Worm (Caenorhabditis elegans): ENCODE measurements around the gene C06E7.4.
A peak's percentile ranks its signal among the peaks of the same experiment; 100 is the strongest.

C06E7.4 gene

ce11 chrIV:5869354-5869753 is 9.6 kb upstream of the C06E7.4 start:
- TF ChIP-seq alr-1 (tag; optimal IDR thresholded peaks at IDR 0.05) (no peak), ztf-1 (GFP tag; conservative IDR thresholded peaks at IDR 0.05) (no peak), lin-13 (GFP tag; optimal IDR thresholded peaks at IDR 0.05) (no peak), nhr-21 (tag; optimal IDR thresholded peaks at IDR 0.05) (no peak), egl-27 (tag; optimal IDR thresholded peaks at IDR 0.05) (no peak), unc-62 (GFP tag; optimal IDR thresholded peaks at IDR 0.05) (no peak), nhr-10 (tag; optimal IDR thresholded peaks at IDR 0.05) (no peak), lsy-2 (tag; optimal IDR thresholded peaks at IDR 0.05) (no peak)

- TF ChIP-seq nhr-25 (tag; optimal IDR thresholded peaks at IDR 0.05) (no peak), nhr-10 (tag; optimal IDR thresholded peaks at IDR 0.05) (no peak), lsy-2 (tag; optimal IDR thresholded peaks at IDR 0.05) (no peak), nhr-237 (tag; optimal IDR thresholded peaks at IDR 0.05) (no peak), nhr-129 (tag; optimal IDR thresholded peaks at IDR 0.05) (no peak)
Measured at ce11 chrIV:5867189-5867588, 7.4 kb upstream of the C06E7.4 start, which contains the start of gene C06E7.88. Gene C06E7.88, minus strand, starts transcription at chrIV:5867289.

ce11 chrIV:5865818-5866217 is 6.0 kb upstream of the C06E7.4 start, which contains the start of gene spe-27:
Gene spe-27, minus strand, starts transcription at chrIV:5865918.
- TF ChIP-seq ceh-16 (tag; optimal IDR thresholded peaks at IDR 0.05) (no peak), blmp-1 (tag; optimal IDR thresholded peaks at IDR 0.05; ENCODE audit: insufficient read depth) (no peak), C34F6.9 (tag; optimal IDR thresholded peaks at IDR 0.05) (no peak), ztf-11 (tag; optimal IDR thresholded peaks at IDR 0.05) (no peak)

ce11 chrIV:5860762-5861161 is 986 bp upstream of the C06E7.4 start:
- no peak for TF ChIP-seq ztf-4 (tag; optimal IDR thresholded peaks at IDR 0.05)
- no peak for TF ChIP-seq lin-11 (tag; optimal IDR thresholded peaks at IDR 0.05)
- no peak for TF ChIP-seq alr-1 (tag; optimal IDR thresholded peaks at IDR 0.05)
- TF ChIP-seq crh-2 (tag; optimal IDR thresholded peaks at IDR 0.05): no peak
- TF ChIP-seq Y55F3AM.14 (GFP tag; optimal IDR thresholded peaks at IDR 0.05): no peak
- no peak for TF ChIP-seq blmp-1 (tag; optimal IDR thresholded peaks at IDR 0.05; ENCODE audit: insufficient read depth)
- no peak for TF ChIP-seq peb-1 (tag; optimal IDR thresholded peaks at IDR 0.05)
- no peak for TF ChIP-seq gmeb-1 (tag; optimal IDR thresholded peaks at IDR 0.05)
- no peak for TF ChIP-seq sma-9 (GFP tag; optimal IDR thresholded peaks at IDR 0.05)
- no peak for TF ChIP-seq sma-9 (tag; optimal IDR thresholded peaks at IDR 0.05)
- TF ChIP-seq sem-4 (tag; optimal IDR thresholded peaks at IDR 0.05): no peak
- no peak for TF ChIP-seq fos-1 (tag; optimal IDR thresholded peaks at IDR 0.05)

- TF ChIP-seq blmp-1 (tag; optimal IDR thresholded peaks at IDR 0.05; ENCODE audit: insufficient read depth): peak; percentile 69
- TF ChIP-seq ztf-4 (tag; optimal IDR thresholded peaks at IDR 0.05): no peak
Measured at ce11 chrIV:5858212-5858611, 1.6 kb downstream of the C06E7.4 start.

ce11 chrIV:5856975-5857374 is 2.8 kb downstream of the C06E7.4 start:
- TF ChIP-seq mbf-1 (tag; optimal IDR thresholded peaks at IDR 0.05): no peak
- no peak for TF ChIP-seq ztf-11 (tag; optimal IDR thresholded peaks at IDR 0.05)
- no peak for TF ChIP-seq gmeb-1 (tag; optimal IDR thresholded peaks at IDR 0.05)
- no peak for TF ChIP-seq elt-3 (tag; optimal IDR thresholded peaks at IDR 0.05)

ce11 chrIV:5855608-5856007 is 4.2 kb downstream of the C06E7.4 start:
- TF ChIP-seq alr-1 (tag; optimal IDR thresholded peaks at IDR 0.05) (no peak), ama-1 (optimal IDR thresholded peaks at IDR 0.05) (no peak), mbf-1 (tag; optimal IDR thresholded peaks at IDR 0.05) (no peak), ceh-82 (tag; optimal IDR thresholded peaks at IDR 0.05) (no peak), nhr-10 (tag; optimal IDR thresholded peaks at IDR 0.05) (no peak), ceh-16 (tag; optimal IDR thresholded peaks at IDR 0.05) (no peak), peb-1 (tag; optimal IDR thresholded peaks at IDR 0.05) (no peak), ztf-4 (tag; optimal IDR thresholded peaks at IDR 0.05) (no peak), ztf-11 (tag; optimal IDR thresholded peaks at IDR 0.05) (no peak), lin-39 (tag; optimal IDR thresholded peaks at IDR 0.05) (no peak), snpc-4 (tag; optimal IDR thresholded peaks at IDR 0.05) (no peak), sem-4 (tag; optimal IDR thresholded peaks at IDR 0.05) (no peak), elt-1 (tag; optimal IDR thresholded peaks at IDR 0.05) (no peak), nhr-6 (tag; optimal IDR thresholded peaks at IDR 0.05) (no peak)
